Worm (Caenorhabditis elegans) whole organism, late embryonic: Measurements from ENCODE around the gene itr-1.

Experiments used
- C38D4.7 ChIP-seq: fragments of 200-800 bp; sonication (Bioruptor generic); optimal IDR thresholded peaks from 2 replicates; lab custom pipeline; 2018; ENCODE audit warnings: mild to moderate bottlenecking, missing genetic modification characterization, moderate library complexity, missing compliant biosample characterization
- F13H6.1 ChIP-seq: sonication (generic microtip); optimal IDR thresholded peaks from 2 replicates; lab custom pipeline; 2016; ENCODE audit warnings: missing genetic modification characterization, missing compliant biosample characterization
- T23F11.4 ChIP-seq: fragments of 200-800 bp; sonication (Bioruptor generic); optimal IDR thresholded peaks from 2 replicates; lab custom pipeline; 2018; ENCODE audit warnings: mild to moderate bottlenecking, missing genetic modification characterization, missing compliant biosample characterization
- ahr-1 ChIP-seq: sonication (generic microtip); optimal IDR thresholded peaks from 2 replicates; lab custom pipeline; 2016; ENCODE audit warnings: missing genetic modification characterization, missing compliant biosample characterization
- ceh-14 ChIP-seq: sonication (generic microtip); optimal IDR thresholded peaks from 2 replicates; lab custom pipeline; 2016; ENCODE audit warnings: missing genotype, missing genetic modification characterization, missing compliant biosample characterization
- ceh-19 ChIP-seq: fragments of 200-800 bp; sonication (Bioruptor generic); optimal IDR thresholded peaks from 2 replicates; lab custom pipeline; 2018; ENCODE audit warnings: mild to moderate bottlenecking, missing genetic modification characterization, missing compliant biosample characterization
- ceh-2 ChIP-seq: sonication (generic microtip); optimal IDR thresholded peaks from 2 replicates; lab custom pipeline; 2016; ENCODE audit warnings: missing genotype, missing genetic modification characterization, missing compliant biosample characterization
- ceh-22 ChIP-seq: sonication (generic microtip); optimal IDR thresholded peaks from 2 replicates; lab custom pipeline; 2017; ENCODE audit warnings: missing biosample characterization, missing genetic modification characterization
- ceh-45 ChIP-seq: fragments of 200-800 bp; sonication (Bioruptor generic); IDR thresholded peaks from 2 replicates; pipeline ENCODE4 v1.3.6; 2022; ENCODE audit warnings: missing genetic modification reagents, missing genetic modification characterization, missing compliant biosample characterization
- ceh-9 ChIP-seq: sonication (generic microtip); optimal IDR thresholded peaks from 2 replicates; lab custom pipeline; 2016; ENCODE audit warnings: mild to moderate bottlenecking, missing genetic modification characterization, inconsistent platforms, missing compliant biosample characterization
- dmd-4 ChIP-seq: sonication (generic microtip); optimal IDR thresholded peaks from 2 replicates; lab custom pipeline; 2016; ENCODE audit warnings: borderline replicate concordance, missing genetic modification characterization, missing compliant biosample characterization
- dve-1 ChIP-seq: sonication (generic microtip); optimal IDR thresholded peaks from 2 replicates; lab custom pipeline; 2017; ENCODE audit warnings: antibody characterized with exemption, mild to moderate bottlenecking, missing genetic modification characterization, missing compliant biosample characterization
- elt-2 ChIP-seq: sonication (generic microtip); optimal IDR thresholded peaks from 2 replicates; lab custom pipeline; 2016; ENCODE audit warnings: missing genetic modification reagents, missing genetic modification characterization, missing compliant biosample characterization
- elt-4 ChIP-seq: sonication (generic microtip); optimal IDR thresholded peaks from 2 replicates; lab custom pipeline; 2016; ENCODE audit warnings: missing genetic modification characterization, missing compliant biosample characterization
- fkh-10 ChIP-seq: fragments of 150-350 bp; optimal IDR thresholded peaks from 2 replicates; lab custom pipeline; 2014; ENCODE audit warnings: missing biosample characterization, missing genetic modification reagents, missing genetic modification characterization
- fkh-6 ChIP-seq: sonication (generic microtip); optimal IDR thresholded peaks from 2 replicates; lab custom pipeline; 2016; ENCODE audit warnings: missing genetic modification characterization, missing compliant biosample characterization
- gmeb-2 ChIP-seq: sonication (generic microtip); optimal IDR thresholded peaks from 2 replicates; lab custom pipeline; 2016; ENCODE audit warnings: missing genetic modification characterization, inconsistent platforms, missing compliant biosample characterization
- hlh-30 ChIP-seq: sonication (generic microtip); optimal IDR thresholded peaks from 2 replicates; lab custom pipeline; 2017; ENCODE audit warnings: antibody characterized with exemption, missing genetic modification characterization, missing compliant biosample characterization; ENCODE audit not compliant: insufficient read depth
- hlh-6 ChIP-seq: sonication (generic microtip); optimal IDR thresholded peaks from 2 replicates; lab custom pipeline; 2016; ENCODE audit warnings: missing genotype, missing genetic modification characterization, missing compliant biosample characterization
- lim-6 ChIP-seq: sonication (generic microtip); optimal IDR thresholded peaks from 2 replicates; lab custom pipeline; 2016; ENCODE audit warnings: missing genetic modification characterization, missing compliant biosample characterization
- mec-3 ChIP-seq: sonication (generic microtip); optimal IDR thresholded peaks from 2 replicates; lab custom pipeline; 2016; ENCODE audit warnings: borderline replicate concordance, missing genetic modification characterization, missing compliant biosample characterization
- nfya-1 ChIP-seq: sonication (generic microtip); optimal IDR thresholded peaks from 2 replicates; lab custom pipeline; 2017; ENCODE audit warnings: missing genetic modification characterization, mild to moderate bottlenecking, missing compliant biosample characterization, antibody characterized with exemption, moderate library complexity
- nhr-11 ChIP-seq: fragments of 150-350 bp; optimal IDR thresholded peaks from 2 replicates; lab custom pipeline; 2014; ENCODE audit warnings: missing biosample characterization, missing genetic modification characterization
- nhr-232 ChIP-seq: sonication (generic microtip); optimal IDR thresholded peaks from 2 replicates; lab custom pipeline; 2016; ENCODE audit warnings: missing genetic modification characterization, missing compliant biosample characterization
- pqm-1 ChIP-seq: sonication (generic microtip); optimal IDR thresholded peaks from 2 replicates; lab custom pipeline; 2016; ENCODE audit warnings: missing genetic modification characterization, missing compliant biosample characterization
- sdc-2 ChIP-seq: sonication (generic microtip); optimal IDR thresholded peaks from 2 replicates; lab custom pipeline; 2016; ENCODE audit warnings: missing genotype, missing genetic modification characterization, missing compliant biosample characterization
- syd-9 ChIP-seq: sonication (generic microtip); optimal IDR thresholded peaks from 2 replicates; lab custom pipeline; 2016; ENCODE audit warnings: mild to moderate bottlenecking, missing genetic modification characterization, moderate library complexity, missing compliant biosample characterization
- ttx-3 ChIP-seq: sonication (generic microtip); optimal IDR thresholded peaks from 2 replicates; lab custom pipeline; 2016; ENCODE audit warnings: missing genetic modification reagents, missing genetic modification characterization, missing compliant biosample characterization
- unc-55 ChIP-seq: sonication (generic microtip); optimal IDR thresholded peaks from 2 replicates; lab custom pipeline; 2017; ENCODE audit warnings: missing biosample characterization, missing genetic modification reagents, missing genetic modification characterization
- unc-86 ChIP-seq: sonication (generic microtip); optimal IDR thresholded peaks from 2 replicates; lab custom pipeline; 2016; ENCODE audit warnings: missing genetic modification characterization, missing compliant biosample characterization
- ztf-16 ChIP-seq: sonication (generic microtip); optimal IDR thresholded peaks from 2 replicates; lab custom pipeline; 2017; ENCODE audit warnings: missing genetic modification characterization, missing compliant biosample characterization

itr-1 gene

ce11 chrIV:7646119-7646518 is 28.9 kb upstream of the itr-1 start, which contains the start of gene hmg-5:
Gene hmg-5, minus strand, starts transcription at chrIV:7646219.
- TF ChIP-seq dve-1, result no peak
- TF ChIP-seq hlh-30 (tag; lab: Kevin White, UChicago), result no peak
- no peak for TF ChIP-seq syd-9 (tag; lab: Kevin White, UChicago)
- TF ChIP-seq ahr-1 (tag; lab: Kevin White, UChicago), result no peak
- no peak for TF ChIP-seq ceh-14 (tag; lab: Kevin White, UChicago)
- no peak for TF ChIP-seq pqm-1 (tag; lab: Kevin White, UChicago)
- no peak for TF ChIP-seq nhr-11 (tag; lab: Kevin White, UChicago)
- TF ChIP-seq ceh-19 (GFP tag; lab: Kevin White, UChicago), result no peak
- no peak for TF ChIP-seq dmd-4 (tag; lab: Kevin White, UChicago)
- no peak for TF ChIP-seq nfya-1 (tag; lab: Kevin White, UChicago)
- no peak for TF ChIP-seq ceh-9 (tag; lab: Kevin White, UChicago)
- no peak for TF ChIP-seq sdc-2 (tag; lab: Kevin White, UChicago)
- TF ChIP-seq ttx-3 (tag; lab: Kevin White, UChicago), result no peak
- TF ChIP-seq elt-4 (tag; lab: Kevin White, UChicago), result no peak
- no peak for TF ChIP-seq unc-86 (tag; lab: Kevin White, UChicago)
- TF ChIP-seq ztf-16 (tag; lab: Kevin White, UChicago), result no peak

DNA sequence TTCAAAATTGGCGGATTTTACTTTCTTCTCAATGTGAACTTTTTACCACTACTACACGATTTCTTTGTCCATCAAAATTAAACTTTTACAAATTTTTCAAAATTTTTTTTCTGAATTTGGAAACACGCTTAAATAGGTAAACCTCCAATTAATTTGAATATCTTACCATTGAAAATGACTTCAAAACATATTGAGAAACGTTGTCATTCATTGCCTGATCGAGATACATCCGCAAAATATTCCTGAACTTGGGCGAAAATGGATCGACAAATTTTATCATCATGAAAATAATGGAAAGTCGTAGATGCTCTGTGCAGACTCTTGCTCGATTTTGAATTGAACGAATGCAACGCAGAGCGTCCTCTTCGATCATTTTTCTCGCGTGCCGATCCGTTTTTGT is 28.1 kb upstream of the itr-1 start:
- no peak for TF ChIP-seq mec-3
- no peak for TF ChIP-seq unc-86 (tag; lab: Kevin White, UChicago)
- no peak for TF ChIP-seq lim-6
- TF ChIP-seq nhr-11 (tag; lab: Kevin White, UChicago), result no peak
- no peak for TF ChIP-seq ceh-9 (tag; lab: Kevin White, UChicago)
- TF ChIP-seq unc-55 (GFP tag; lab: Kevin White, UChicago), result no peak
- TF ChIP-seq ttx-3 (tag; lab: Kevin White, UChicago), result no peak
- TF ChIP-seq hlh-6 (tag; lab: Kevin White, UChicago), result no peak
- TF ChIP-seq fkh-10 (GFP tag; lab: Kevin White, UChicago), result no peak
- no peak for TF ChIP-seq dmd-4 (tag; lab: Kevin White, UChicago)
- no peak for TF ChIP-seq T23F11.4 (GFP tag; lab: Kevin White, UChicago)
- no peak for TF ChIP-seq nfya-1 (tag; lab: Kevin White, UChicago)
- TF ChIP-seq fkh-6 (tag; lab: Kevin White, UChicago), result no peak
- no peak for TF ChIP-seq nhr-232 (tag; lab: Kevin White, UChicago)
- no peak for TF ChIP-seq ceh-2 (tag; lab: Kevin White, UChicago)
- TF ChIP-seq ceh-22, result no peak
- TF ChIP-seq F13H6.1 (tag; lab: Kevin White, UChicago), result no peak

ce11 chrIV:7650433-7650832 is 24.5 kb upstream of the itr-1 start:
- TF ChIP-seq ceh-14 (tag; lab: Kevin White, UChicago) (no peak), nfya-1 (tag; lab: Kevin White, UChicago) (peak; percentile 62)

- no peak for TF ChIP-seq nfya-1 (tag; lab: Kevin White, UChicago)
- no peak for TF ChIP-seq dve-1
Observed at ce11 chrIV:7651120-7651519, 23.9 kb upstream of the itr-1 start, which contains the start of gene cima-1. Gene cima-1, plus strand, starts transcription at chrIV:7651459.

ce11 chrIV:7653198-7653597 is 21.8 kb upstream of the itr-1 start:
- TF ChIP-seq elt-2 (peak; percentile 45), gmeb-2 (no peak), ceh-14 (tag; lab: Kevin White, UChicago) (no peak), ceh-45 (GFP tag; lab: Robert Waterston, UW) (no peak), T23F11.4 (GFP tag; lab: Kevin White, UChicago) (no peak), C38D4.7 (GFP tag; lab: Kevin White, UChicago) (no peak)
